Worm (Caenorhabditis elegans) whole organism, young adult: Measurements from ENCODE around the gene ngn-1.

Experiments
- B0336.3 ChIP-seq: fragments of 200-800 bp; sonication (Bioruptor generic); IDR thresholded peaks from 2 replicates; pipeline ENCODE4 v1.3.6; 2022; ENCODE audit warnings: missing genetic modification characterization, missing compliant biosample characterization
- C06A6.2 ChIP-seq: fragments of 200-800 bp; sonication (Bioruptor generic); conservative IDR thresholded peaks from 2 replicates; pipeline ENCODE4 v1.3.6; 2022; ENCODE audit warnings: missing genetic modification characterization, missing compliant biosample characterization
- F22D6.2 ChIP-seq: sonication (generic microtip); optimal IDR thresholded peaks from 2 replicates; lab custom pipeline; 2016; ENCODE audit warnings: mild to moderate bottlenecking, missing genetic modification characterization, missing compliant biosample characterization
- T26A5.8 ChIP-seq: sonication (generic microtip); optimal IDR thresholded peaks from 2 replicates; lab custom pipeline; 2016; ENCODE audit warnings: missing genetic modification characterization, missing compliant biosample characterization
- Y56A3A.18 ChIP-seq: fragments of 200-800 bp; sonication (Bioruptor generic); IDR thresholded peaks from 2 replicates; pipeline ENCODE4 v1.3.6; 2022; ENCODE audit warnings: missing genetic modification reagents, missing genetic modification characterization, missing compliant biosample characterization
- Y67H2A.10 ChIP-seq: fragments of 200-800 bp; sonication (Bioruptor generic); conservative IDR thresholded peaks from 2 replicates; pipeline ENCODE4 v1.3.6; 2022; ENCODE audit warnings: missing genetic modification reagents, missing genetic modification characterization, missing compliant biosample characterization
- akir-1 ChIP-seq: fragments of 200-800 bp; sonication (Bioruptor generic); optimal IDR thresholded peaks from 2 replicates; lab custom pipeline; 2018; ENCODE audit warnings: mild to moderate bottlenecking, missing genetic modification characterization, moderate library complexity, missing compliant biosample characterization
- ama-1 ChIP-seq, 3 experiments: fragments of 150-350 bp in 1 of 3; sonication (generic microtip) in 2 of 3; optimal IDR thresholded peaks; 2 replicates each; lab custom pipeline; 2014 to 2018; ENCODE audit warnings: missing biosample characterization in 2 of 3, missing genetic modification characterization in 2 of 3, missing genetic modification reagents in 2 of 3
- aptf-2 ChIP-seq: fragments of 200-800 bp; sonication (Bioruptor generic); conservative IDR thresholded peaks from 2 replicates; pipeline ENCODE4 v1.3.6; 2022; ENCODE audit warnings: missing genetic modification reagents, missing genetic modification characterization, missing compliant biosample characterization
- aptf-3 ChIP-seq: fragments of 200-800 bp; sonication (Bioruptor generic); IDR thresholded peaks from 2 replicates; pipeline ENCODE4 v1.3.6; 2022; ENCODE audit warnings: missing genetic modification characterization, missing compliant biosample characterization
- attf-3 ChIP-seq: fragments of 200-800 bp; sonication (Bioruptor generic); conservative IDR thresholded peaks from 2 replicates; pipeline ENCODE4 v1.3.6; 2022; ENCODE audit warnings: missing genetic modification reagents, missing genetic modification characterization, missing compliant biosample characterization
- cebp-1 ChIP-seq, 2 experiments: fragments of 200-800 bp in 1 of 2; sonication (Bioruptor generic) in 1 of 2; sonication (generic microtip) in 1 of 2; IDR thresholded peaks in 1 of 2; optimal IDR thresholded peaks in 1 of 2; 2 replicates each; pipeline versions ENCODE4 v1.3.6 to Lab custom; 2017 to 2022; ENCODE audit warnings: missing compliant biosample characterization in 2 of 2, missing genetic modification characterization in 2 of 2, mild to moderate bottlenecking in 1 of 2, missing genetic modification reagents in 1 of 2, moderate library complexity in 1 of 2
- cebp-2 ChIP-seq: fragments of 200-800 bp; sonication (Bioruptor generic); IDR thresholded peaks from 2 replicates; pipeline ENCODE4 v1.3.6; 2022; ENCODE audit warnings: missing genetic modification characterization, missing compliant biosample characterization
- ceh-79 ChIP-seq: sonication (generic microtip); optimal IDR thresholded peaks from 2 replicates; lab custom pipeline; 2017; ENCODE audit warnings: mild to moderate bottlenecking, missing genetic modification characterization, missing compliant biosample characterization
- dpff-1 ChIP-seq: sonication (generic microtip); optimal IDR thresholded peaks from 2 replicates; lab custom pipeline; 2017; ENCODE audit warnings: mild to moderate bottlenecking, missing genetic modification characterization, missing compliant biosample characterization
- egl-44 ChIP-seq: fragments of 200-800 bp; sonication (Bioruptor generic); IDR thresholded peaks from 2 replicates; pipeline ENCODE4 v1.3.6; 2022; ENCODE audit warnings: missing genetic modification reagents, missing genetic modification characterization, missing compliant biosample characterization
- egrh-3 ChIP-seq: fragments of 200-800 bp; sonication (Bioruptor generic); IDR thresholded peaks from 2 replicates; pipeline ENCODE4 v1.3.6; 2022; ENCODE audit warnings: missing genetic modification reagents, missing genetic modification characterization, missing compliant biosample characterization
- ekl-4 ChIP-seq: fragments of 200-800 bp; sonication (Bioruptor generic); IDR thresholded peaks from 2 replicates; pipeline ENCODE4 v1.3.6; 2022; ENCODE audit warnings: missing genetic modification reagents, missing genetic modification characterization, missing compliant biosample characterization
- him-1 ChIP-seq: sonication (generic microtip); optimal IDR thresholded peaks from 2 replicates; lab custom pipeline; 2016; ENCODE audit warnings: missing genotype, missing genetic modification reagents, missing genetic modification characterization, missing compliant biosample characterization
- hlh-12 ChIP-seq: sonication (generic microtip); optimal IDR thresholded peaks from 2 replicates; lab custom pipeline; 2016; ENCODE audit warnings: missing genetic modification characterization, missing compliant biosample characterization
- hmg-20 ChIP-seq: fragments of 200-800 bp; sonication (Bioruptor generic); IDR thresholded peaks from 2 replicates; pipeline ENCODE4 v1.3.6; 2022; ENCODE audit warnings: missing genetic modification reagents, missing genetic modification characterization, missing compliant biosample characterization
- hrde-1 ChIP-seq: sonication (generic microtip); optimal IDR thresholded peaks from 2 replicates; lab custom pipeline; 2016; ENCODE audit warnings: missing genetic modification characterization, mild to moderate bottlenecking, missing compliant biosample characterization, moderate library complexity, missing genotype, missing genetic modification reagents, borderline replicate concordance
- hsf-1 ChIP-seq: fragments of 200-800 bp; sonication (Bioruptor generic); IDR thresholded peaks from 2 replicates; pipeline ENCODE4 v1.3.6; 2022; ENCODE audit warnings: missing genetic modification reagents, missing genetic modification characterization, missing compliant biosample characterization
- lag-1 ChIP-seq: fragments of 200-800 bp; sonication (Bioruptor generic); IDR thresholded peaks from 2 replicates; pipeline ENCODE4 v1.3.6; 2022; ENCODE audit warnings: missing genetic modification reagents, missing genetic modification characterization, missing compliant biosample characterization
- let-526 ChIP-seq: fragments of 200-800 bp; sonication (Bioruptor generic); IDR thresholded peaks from 2 replicates; pipeline ENCODE4 v1.3.6; 2022; ENCODE audit warnings: missing genetic modification reagents, missing genetic modification characterization, missing compliant biosample characterization
- lin-54 ChIP-seq: fragments of 200-800 bp; sonication (Bioruptor generic); optimal IDR thresholded peaks from 2 replicates; lab custom pipeline; 2018; ENCODE audit warnings: mild to moderate bottlenecking, missing genetic modification characterization, missing compliant biosample characterization
- lsl-1 ChIP-seq: fragments of 200-800 bp; sonication (Bioruptor generic); optimal IDR thresholded peaks from 2 replicates; lab custom pipeline; 2018; ENCODE audit warnings: mild to moderate bottlenecking, missing genetic modification characterization, moderate library complexity, missing compliant biosample characterization
- lsy-27 ChIP-seq: sonication (generic microtip); optimal IDR thresholded peaks from 2 replicates; lab custom pipeline; 2017; ENCODE audit warnings: missing genetic modification characterization, mild to moderate bottlenecking, missing compliant biosample characterization, antibody characterized with exemption, missing genotype, borderline replicate concordance; ENCODE audit not compliant: insufficient read depth
- madf-8 ChIP-seq: fragments of 200-800 bp; sonication (Bioruptor generic); conservative IDR thresholded peaks from 2 replicates; pipeline ENCODE4 v1.3.6; 2022; ENCODE audit warnings: missing genetic modification reagents, missing genetic modification characterization, missing compliant biosample characterization
- mcd-1 ChIP-seq: fragments of 200-800 bp; sonication (Bioruptor generic); IDR thresholded peaks from 2 replicates; pipeline ENCODE4 v1.3.6; 2022; ENCODE audit warnings: missing genetic modification reagents, missing genetic modification characterization, missing compliant biosample characterization
- mel-28 ChIP-seq: sonication (generic microtip); optimal IDR thresholded peaks from 2 replicates; lab custom pipeline; 2016; ENCODE audit warnings: borderline replicate concordance, mild to moderate bottlenecking, missing genetic modification characterization, missing compliant biosample characterization
- pbrm-1 ChIP-seq: fragments of 200-800 bp; sonication (Bioruptor generic); IDR thresholded peaks from 2 replicates; pipeline ENCODE4 v1.3.6; 2022; ENCODE audit warnings: missing genetic modification reagents, missing genetic modification characterization, missing compliant biosample characterization
- rcor-1 ChIP-seq: fragments of 200-800 bp; sonication (Bioruptor generic); IDR thresholded peaks from 2 replicates; pipeline ENCODE4 v1.3.6; 2022; ENCODE audit warnings: missing genetic modification reagents, missing genetic modification characterization, missing compliant biosample characterization
- snpc-1.3 ChIP-seq: sonication (generic microtip); optimal IDR thresholded peaks from 2 replicates; lab custom pipeline; 2017; ENCODE audit warnings: missing genetic modification characterization, mild to moderate bottlenecking, missing compliant biosample characterization, antibody characterized with exemption, moderate library complexity, missing genotype, missing genetic modification reagents; ENCODE audit not compliant: insufficient read depth
- snpc-3.4 ChIP-seq: sonication (generic microtip); optimal IDR thresholded peaks from 2 replicates; lab custom pipeline; 2017; ENCODE audit warnings: missing genetic modification characterization, mild to moderate bottlenecking, missing compliant biosample characterization, antibody characterized with exemption, moderate library complexity, missing genotype, missing genetic modification reagents
- snpc-4 ChIP-seq, 5 experiments: fragments of 150-350 bp in 1 of 5; sonication (generic microtip) in 4 of 5; optimal IDR thresholded peaks; 2 replicates each; lab custom pipeline; 2014 to 2018; ENCODE audit warnings: missing genetic modification characterization in 5 of 5, missing biosample characterization in 3 of 5, antibody characterized with exemption in 2 of 5, mild to moderate bottlenecking in 2 of 5, missing compliant biosample characterization in 2 of 5, missing genotype in 2 of 5, moderate library complexity in 2 of 5, missing genetic modification reagents in 1 of 5
- somi-1 ChIP-seq: fragments of 200-800 bp; sonication (Bioruptor generic); optimal IDR thresholded peaks from 2 replicates; lab custom pipeline; 2018; ENCODE audit warnings: mild to moderate bottlenecking, missing genetic modification characterization, missing compliant biosample characterization
- tlf-1 ChIP-seq: fragments of 200-800 bp; sonication (Bioruptor generic); optimal IDR thresholded peaks from 2 replicates; lab custom pipeline; 2018; ENCODE audit warnings: mild to moderate bottlenecking, missing genetic modification characterization, missing compliant biosample characterization
- zim-3 ChIP-seq: sonication (generic microtip); optimal IDR thresholded peaks from 2 replicates; lab custom pipeline; 2017; ENCODE audit warnings: mild to moderate bottlenecking, missing genetic modification characterization, moderate library complexity, missing compliant biosample characterization
- ztf-18 ChIP-seq: sonication (generic microtip); optimal IDR thresholded peaks from 2 replicates; lab custom pipeline; 2016; ENCODE audit warnings: missing genotype, mild to moderate bottlenecking, missing genetic modification characterization, missing compliant biosample characterization
- ztf-26 ChIP-seq: sonication (generic microtip); optimal IDR thresholded peaks from 2 replicates; lab custom pipeline; 2017; ENCODE audit warnings: missing genetic modification characterization, missing compliant biosample characterization
- ztf-3 ChIP-seq: fragments of 200-800 bp; sonication (Bioruptor generic); optimal IDR thresholded peaks from 2 replicates; lab custom pipeline; 2018; ENCODE audit warnings: mild to moderate bottlenecking, missing genetic modification characterization, missing compliant biosample characterization

Gene ngn-1

DNA sequence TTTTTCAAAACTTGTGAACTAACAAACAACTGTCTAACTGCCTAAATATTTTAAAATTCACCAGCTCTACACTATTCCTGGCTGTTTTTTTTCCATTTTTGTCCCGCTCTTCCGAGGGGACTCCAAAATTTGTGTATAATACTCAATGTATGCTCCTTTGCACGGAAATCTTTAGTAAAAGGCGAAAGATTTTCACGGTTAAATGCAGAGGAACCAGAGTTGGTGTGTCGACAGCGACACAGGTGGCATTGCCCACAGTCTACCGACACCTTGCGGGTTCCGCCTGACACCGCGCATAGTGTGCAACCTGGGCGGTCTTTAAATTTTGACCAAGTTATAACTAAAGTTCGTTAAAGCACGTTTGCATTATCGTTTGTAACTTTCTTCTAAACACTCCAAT is 26.9 kb upstream of the ngn-1 start (continued):
- peak; percentile 1 for TF ChIP-seq tlf-1 (GFP tag; lab: Kevin White, UChicago)
- TF ChIP-seq cebp-1 (GFP tag; IDR thresholded peaks at IDR 0.05; lab: Robert Waterston, UW), result no peak
- TF ChIP-seq cebp-1 (tag; optimal IDR thresholded peaks at IDR 0.05; lab: Kevin White, UChicago), result no peak
- TF ChIP-seq lin-54 (GFP tag; lab: Kevin White, UChicago), result peak; percentile 69
- peak; percentile 84 for TF ChIP-seq ztf-18 (tag; lab: Kevin White, UChicago)
- peak; percentile 38 for TF ChIP-seq zim-3 (tag; lab: Kevin White, UChicago)
- no peak for TF ChIP-seq aptf-2
- no peak for TF ChIP-seq lag-1 (GFP tag; lab: Robert Waterston, UW)
- no peak for TF ChIP-seq hlh-12 (tag; lab: Kevin White, UChicago)
- peak; percentile 77 for TF ChIP-seq lsl-1
- no peak for TF ChIP-seq egl-44 (GFP tag; lab: Robert Waterston, UW)
- no peak for TF ChIP-seq F22D6.2 (tag; lab: Kevin White, UChicago)
- TF ChIP-seq him-1 (tag; lab: Kevin White, UChicago), result peak; percentile 65
- peak; percentile 91 for TF ChIP-seq pbrm-1 (GFP tag; lab: Robert Waterston, UW)
- no peak for TF ChIP-seq hmg-20 (GFP tag; lab: Robert Waterston, UW)
- TF ChIP-seq snpc-3.4 (tag; lab: Kevin White, UChicago), result peak; percentile 81
- TF ChIP-seq akir-1 (GFP tag; lab: Kevin White, UChicago), result no peak
- TF ChIP-seq dpff-1, result no peak
- peak; percentile 85 for TF ChIP-seq mcd-1 (GFP tag; lab: Robert Waterston, UW)
- peak; percentile 90 for TF ChIP-seq snpc-4 (GFP tag; optimal IDR thresholded peaks at IDR 0.05; lab: Kevin White, UChicago)
- TF ChIP-seq snpc-4 (tag; optimal IDR thresholded peaks at IDR 0.05; lab: Kevin White, UChicago), result peak; percentile 82 to 96 (median 94)
- peak; percentile 82 for TF ChIP-seq ekl-4 (GFP tag; lab: Robert Waterston, UW)
- peak; percentile 72 for TF ChIP-seq attf-3 (GFP tag; lab: Robert Waterston, UW)
- TF ChIP-seq hrde-1, result no peak
- TF ChIP-seq ztf-26, result no peak
- 0 out of 2 replicates have a peak, but pooled peaks have one; percentile 43 for TF ChIP-seq B0336.3
- no peak for TF ChIP-seq T26A5.8 (tag; lab: Kevin White, UChicago)
- no peak for TF ChIP-seq aptf-3 (GFP tag; lab: Robert Waterston, UW)
- peak; percentile 27; the same call in 1 of the 2 replicates for TF ChIP-seq madf-8
- TF ChIP-seq rcor-1 (GFP tag; lab: Robert Waterston, UW), result peak; percentile 88
- TF ChIP-seq ztf-3 (GFP tag; lab: Kevin White, UChicago), result no peak
- TF ChIP-seq let-526, result no peak
- no peak for TF ChIP-seq egrh-3 (GFP tag; lab: Robert Waterston, UW)

DNA sequence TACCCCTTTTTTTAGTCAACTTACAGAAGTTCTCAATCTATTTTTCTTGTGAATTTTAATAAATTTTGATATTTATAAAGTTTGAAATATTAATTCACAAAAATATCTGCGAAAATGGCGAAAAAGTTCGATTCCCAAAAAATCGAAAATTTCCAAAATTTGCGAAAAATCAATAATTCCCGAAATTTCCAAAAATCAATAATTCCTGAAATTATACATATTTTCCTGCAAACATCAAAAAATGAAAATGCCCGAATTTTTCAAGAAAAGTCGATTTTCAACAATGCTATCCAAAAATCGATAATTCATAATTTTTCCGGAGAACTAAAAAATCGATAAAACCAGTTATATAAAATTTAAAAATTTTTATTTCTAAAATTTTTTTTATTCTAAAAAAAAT is 22.0 kb upstream of the ngn-1 start:
- TF ChIP-seq him-1 (tag; lab: Kevin White, UChicago) (peak; percentile 17), C06A6.2 (GFP tag; lab: Robert Waterston, UW) (no peak)
- TF ChIP-seq, all 124 proteins: peak for 1

ce11 chrIV:2642673-2643072 is 14.6 kb upstream of the ngn-1 start, which contains the start of gene ric-8:
TSS of gene ric-8 (plus strand) at chrIV:2642973.
- TF ChIP-seq cebp-2 (GFP tag; lab: Robert Waterston, UW) (no peak), attf-3 (GFP tag; lab: Robert Waterston, UW) (0 out of 2 replicates have a peak, but pooled peaks have one; percentile 23), aptf-3 (GFP tag; lab: Robert Waterston, UW) (no peak)

DNA sequence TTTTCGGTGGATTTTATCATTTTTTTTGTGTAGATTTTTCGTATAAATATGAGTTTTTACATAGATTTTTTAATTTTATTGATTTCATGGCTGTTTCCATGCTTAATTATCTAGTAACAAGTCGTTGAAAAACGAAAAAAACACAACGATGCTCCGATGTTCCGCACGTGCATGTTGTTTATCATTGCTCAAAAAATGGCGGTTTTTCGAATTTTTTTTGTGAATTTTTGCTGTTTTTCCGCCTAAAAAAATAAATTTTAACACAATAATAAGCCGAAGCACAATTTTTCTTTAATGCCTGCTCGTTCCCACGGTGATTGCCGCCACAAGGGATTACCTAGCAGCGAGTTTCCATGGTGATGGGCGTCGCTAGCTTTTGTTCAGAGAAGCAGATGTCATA is 14.0 kb upstream of the ngn-1 start:
- no peak for TF ChIP-seq snpc-1.3 (tag; lab: Kevin White, UChicago)
- TF ChIP-seq egrh-3 (GFP tag; lab: Robert Waterston, UW), result no peak
- no peak for TF ChIP-seq ceh-79
- TF ChIP-seq B0336.3, result no peak
- no peak for TF ChIP-seq Y67H2A.10
- no peak for TF ChIP-seq aptf-3 (GFP tag; lab: Robert Waterston, UW)
- peak; percentile 41 for TF ChIP-seq lin-54 (GFP tag; lab: Kevin White, UChicago)
- no peak for TF ChIP-seq ama-1 (optimal IDR thresholded peaks at IDR 0.05; lab: Kevin White, UChicago)
- TF ChIP-seq ama-1 (GFP tag; optimal IDR thresholded peaks at IDR 0.05; lab: Kevin White, UChicago), result no peak
- TF ChIP-seq somi-1 (GFP tag; lab: Kevin White, UChicago), result no peak
- TF ChIP-seq lsy-27, result no peak
- TF ChIP-seq mel-28 (tag; lab: Kevin White, UChicago), result no peak
- TF ChIP-seq hsf-1 (GFP tag; lab: Robert Waterston, UW), result no peak
- TF ChIP-seq Y56A3A.18 (GFP tag; lab: Robert Waterston, UW), result no peak
